Fruit fly (Drosophila melanogaster): ENCODE data around the gene CG7512.

Gene CG7512

DNA sequence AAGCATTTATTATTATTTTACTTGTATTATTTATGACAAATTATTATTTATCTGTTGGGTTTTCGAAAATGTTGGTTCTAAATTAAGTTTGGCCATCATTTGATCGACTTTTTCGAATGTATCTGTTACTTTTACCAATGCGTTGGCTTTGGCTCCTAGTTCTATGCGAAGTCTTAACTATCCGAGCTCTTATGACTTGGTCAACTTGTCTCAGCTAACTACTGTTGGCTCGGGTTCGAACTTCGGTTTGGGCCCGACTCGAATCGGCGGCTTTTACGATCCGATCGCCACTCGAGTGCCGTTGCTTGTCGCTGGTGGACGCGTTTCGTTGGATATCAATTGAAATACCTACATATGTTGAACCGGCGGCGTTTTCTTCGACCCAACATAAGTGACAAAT, at the start of gene CG7512:
CG7512 (plus strand) TSS at position 301 of the 400 bp plus-strand sequence.
- TF ChIP-seq salr (GFP tag; optimal IDR thresholded peaks at IDR 0.05) (no peak), Lpt (GFP tag; optimal IDR thresholded peaks at IDR 0.05) (no peak), Ets96B (tag; optimal IDR thresholded peaks at IDR 0.05) (no peak), Sox14 (GFP tag; optimal IDR thresholded peaks at IDR 0.05) (no peak), ss (GFP tag; optimal IDR thresholded peaks at IDR 0.05) (no peak), CG34406 (GFP tag; optimal IDR thresholded peaks at IDR 0.05) (no peak), cyc (GFP tag; optimal IDR thresholded peaks at IDR 0.05) (no peak), CG11902 (GFP tag; optimal IDR thresholded peaks at IDR 0.05) (no peak), CG4318 (GFP tag; optimal IDR thresholded peaks at IDR 0.05) (no peak), topi (GFP tag; optimal IDR thresholded peaks at IDR 0.05) (no peak)

DNA sequence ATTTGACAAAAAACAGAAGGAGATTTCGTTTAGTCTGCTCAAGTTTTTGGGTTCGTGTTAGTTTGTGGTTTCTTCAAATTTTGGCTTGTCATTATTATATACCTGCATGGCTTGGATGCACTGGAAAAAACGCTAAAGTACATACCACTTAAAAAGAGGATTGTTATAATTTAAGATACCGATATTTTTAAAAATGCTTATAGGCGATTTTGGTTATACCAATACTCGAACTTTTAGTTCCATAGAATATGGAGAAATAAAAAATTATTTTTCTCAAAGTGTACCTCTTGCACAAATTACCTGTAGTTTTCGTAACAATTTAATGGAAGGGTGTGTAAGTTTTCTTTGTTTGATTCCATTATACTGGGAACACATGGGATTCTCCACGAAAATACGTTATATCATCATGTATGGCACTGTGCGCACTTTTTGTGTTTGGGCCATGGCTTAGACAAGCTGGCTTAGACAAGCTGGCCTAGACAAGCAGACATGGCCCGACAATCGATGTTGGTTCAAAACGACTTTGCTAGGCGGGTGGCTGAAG, 48.1 kb upstream of the CG7512 start, which contains the start of gene Fum3:
Fum3 (minus strand) TSS at position 494 of the 544 bp plus-strand sequence.
- TF ChIP-seq cyc (GFP tag; optimal IDR thresholded peaks at IDR 0.05) (no peak), CG9139 (GFP tag; optimal IDR thresholded peaks at IDR 0.05) (no peak), Hr4 (GFP tag; optimal IDR thresholded peaks at IDR 0.05) (no peak), acj6 (GFP tag; optimal IDR thresholded peaks at IDR 0.05) (no peak), vri (GFP tag; optimal IDR thresholded peaks at IDR 0.05) (no peak), CG6276 (GFP tag; optimal IDR thresholded peaks at IDR 0.05) (no peak), svp (GFP tag) (peak; percentile 48)

dm6 chr3L:11466985-11467384, 46.5 kb upstream of the CG7512 start:
- TF ChIP-seq CG4318 (GFP tag; optimal IDR thresholded peaks at IDR 0.05), result no peak
- no peak for TF ChIP-seq CG10669 (GFP tag; optimal IDR thresholded peaks at IDR 0.05)
- peak; percentile 45 for TF ChIP-seq esn (GFP tag; optimal IDR thresholded peaks at IDR 0.05)
- no peak for TF ChIP-seq CG11294 (GFP tag; IDR thresholded peaks at IDR 0.05)
- TF ChIP-seq CG34406 (GFP tag; optimal IDR thresholded peaks at IDR 0.05), result peak; percentile 47
- TF ChIP-seq achi (GFP tag; optimal IDR thresholded peaks at IDR 0.05), result peak; percentile 53
- peak in 1 of 2 experiments; percentile 4 for TF ChIP-seq salr (GFP tag; optimal IDR thresholded peaks at IDR 0.05)
- no peak for TF ChIP-seq CG8319 (GFP tag; optimal IDR thresholded peaks at IDR 0.05)
- TF ChIP-seq CG6276 (GFP tag; optimal IDR thresholded peaks at IDR 0.05), result no peak
- TF ChIP-seq CG6792 (GFP tag; optimal IDR thresholded peaks at IDR 0.05), result peak; percentile 20
- TF ChIP-seq CG10631 (GFP tag; optimal IDR thresholded peaks at IDR 0.05), result peak; percentile 49
- peak; percentile 76 for TF ChIP-seq dsx (GFP tag; optimal IDR thresholded peaks at IDR 0.05; ENCODE audit: poor library complexity, severe bottlenecking)
- no peak for TF ChIP-seq CG6808 (GFP tag; optimal IDR thresholded peaks at IDR 0.05)
- TF ChIP-seq CG6163 (GFP tag; IDR thresholded peaks at IDR 0.05), result no peak
- TF ChIP-seq Sox14 (GFP tag; optimal IDR thresholded peaks at IDR 0.05), result no peak
- TF ChIP-seq CG6854 (GFP tag; optimal IDR thresholded peaks at IDR 0.05), result no peak
- TF ChIP-seq Lpt (GFP tag; optimal IDR thresholded peaks at IDR 0.05), result no peak
- TF ChIP-seq CG7368 (GFP tag; optimal IDR thresholded peaks at IDR 0.05), result no peak
- TF ChIP-seq Gug (GFP tag; IDR thresholded peaks at IDR 0.05), result no peak
- peak; percentile 55 for TF ChIP-seq CG8632 (GFP tag; optimal IDR thresholded peaks at IDR 0.05)
- TF ChIP-seq CG3919 (GFP tag; optimal IDR thresholded peaks at IDR 0.05), result peak; percentile 8
- no peak for TF ChIP-seq CG11762 (GFP tag; optimal IDR thresholded peaks at IDR 0.05; ENCODE audit: insufficient read depth)
- TF ChIP-seq Sox102F (GFP tag; optimal IDR thresholded peaks at IDR 0.05), result peak; percentile 4
- TF ChIP-seq acj6 (GFP tag; optimal IDR thresholded peaks at IDR 0.05), result peak; percentile 30
- TF ChIP-seq spab (GFP tag; optimal IDR thresholded peaks at IDR 0.05), result peak; percentile 19
- peak; percentile 49 for TF ChIP-seq CG3032 (tag; optimal IDR thresholded peaks at IDR 0.05)
- no peak for TF ChIP-seq vri (GFP tag; optimal IDR thresholded peaks at IDR 0.05)
- no peak for TF ChIP-seq Eip75B (GFP tag; optimal IDR thresholded peaks at IDR 0.05)
- TF ChIP-seq Eip78C (GFP tag), result peak; percentile 64
- TF ChIP-seq lz (GFP tag; optimal IDR thresholded peaks at IDR 0.05), result peak; percentile 5
- TF ChIP-seq Met (GFP tag; optimal IDR thresholded peaks at IDR 0.05), result no peak
- TF ChIP-seq topi (GFP tag; optimal IDR thresholded peaks at IDR 0.05), result no peak
- peak; percentile 54 for TF ChIP-seq Ets96B (tag; optimal IDR thresholded peaks at IDR 0.05)
- TF ChIP-seq cyc (GFP tag; optimal IDR thresholded peaks at IDR 0.05), result peak; percentile 12
- TF ChIP-seq OdsH (GFP tag; optimal IDR thresholded peaks at IDR 0.05), result peak; percentile 41
- TF ChIP-seq ss (GFP tag; optimal IDR thresholded peaks at IDR 0.05), result no peak
- no peak for TF ChIP-seq Ets21C (GFP tag; optimal IDR thresholded peaks at IDR 0.05)
- no peak for TF ChIP-seq fd85E (GFP tag; optimal IDR thresholded peaks at IDR 0.05)
- TF ChIP-seq CG8119 (GFP tag; IDR thresholded peaks at IDR 0.05), result no peak
- peak; percentile 28 for TF ChIP-seq CG32006 (GFP tag; optimal IDR thresholded peaks at IDR 0.05)
- TF ChIP-seq Sox15 (GFP tag; optimal IDR thresholded peaks at IDR 0.05), result no peak

Measured in whole organism, prepupa.